Fruit fly (Drosophila melanogaster): Measurements from ENCODE around the gene CG10011.

DNA sequence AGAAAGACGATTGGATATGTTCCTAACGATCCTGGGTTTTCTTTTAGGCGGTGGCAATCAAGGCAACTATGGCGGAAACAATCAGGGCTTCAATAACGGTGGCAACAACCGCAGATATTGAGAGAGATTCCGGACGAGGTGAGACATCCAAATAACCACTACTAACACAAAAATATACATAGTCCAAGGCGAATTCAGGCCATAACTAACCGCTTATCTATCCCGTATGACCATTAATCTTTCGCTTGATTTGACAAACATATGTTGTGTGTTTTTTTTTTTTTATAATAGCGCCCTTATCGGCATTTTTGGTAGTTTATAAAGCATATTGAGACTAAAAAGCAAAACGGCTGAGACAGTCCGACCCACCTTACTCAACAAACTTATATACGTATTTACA lies 31.3 kb downstream of the CG10011 start:
- TF ChIP-seq EcR (GFP tag; optimal IDR thresholded peaks at IDR 0.05) (no peak), Dll (optimal IDR thresholded peaks at IDR 0.05) (no peak), CG8478 (optimal IDR thresholded peaks at IDR 0.05) (no peak), usp (GFP tag; optimal IDR thresholded peaks at IDR 0.05) (no peak), pan (optimal IDR thresholded peaks at IDR 0.05) (no peak), psq (optimal IDR thresholded peaks at IDR 0.05) (no peak)

All from whole organism.